Fruit fly (Drosophila melanogaster) whole organism, pupa: ENCODE measurements around the gene nudC.
A peak's percentile ranks its signal among the peaks of the same experiment; 100 is the strongest.

Experiments used
- CG10348 ChIP-seq: fragments of 200-800 bp; sonication (Bioruptor generic); IDR thresholded peaks from 2 replicates; pipeline ENCODE4 v1.3.6; 2022; ENCODE audit warnings: missing biosample characterization, missing genetic modification characterization
- CG12605 ChIP-seq: fragments of 200-800 bp; sonication (Bioruptor generic); IDR thresholded peaks from 2 replicates; pipeline ENCODE4 v1.3.6; 2022; ENCODE audit warnings: missing biosample characterization, missing genetic modification characterization
- CG13204 ChIP-seq: fragments of 200-800 bp; sonication (Bioruptor generic); optimal IDR thresholded peaks from 2 replicates; lab custom pipeline; 2018; ENCODE audit warnings: missing biosample characterization, mild to moderate bottlenecking, missing genetic modification characterization, moderate library complexity
- CG14655 ChIP-seq: fragments of 200-800 bp; sonication (Bioruptor generic); optimal IDR thresholded peaks from 3 replicates; lab custom pipeline; 2017; ENCODE audit warnings: mild to moderate bottlenecking, missing biosample characterization, missing genetic modification reagents, missing genetic modification characterization
- CG15710 ChIP-seq: fragments of 200-800 bp; sonication (Bioruptor generic); optimal IDR thresholded peaks from 2 replicates; lab custom pipeline; 2018; ENCODE audit warnings: missing biosample characterization, mild to moderate bottlenecking, missing genetic modification characterization, moderate library complexity
- CG17806 ChIP-seq: fragments of 200-800 bp; sonication (Bioruptor generic); optimal IDR thresholded peaks from 2 replicates; lab custom pipeline; 2018; ENCODE audit warnings: missing biosample characterization, mild to moderate bottlenecking, missing genetic modification characterization, moderate library complexity
- CG32121 ChIP-seq: fragments of 200-800 bp; sonication (Bioruptor generic); IDR thresholded peaks from 2 replicates; pipeline ENCODE4 v1.3.6; 2022; ENCODE audit warnings: missing biosample characterization, missing genetic modification characterization
- CG34367 ChIP-seq: fragments of 200-800 bp; sonication (Bioruptor generic); optimal IDR thresholded peaks from 2 replicates; lab custom pipeline; 2018; ENCODE audit warnings: missing biosample characterization, mild to moderate bottlenecking, missing genetic modification characterization
- CG4496 ChIP-seq: fragments of 200-800 bp; sonication (Bioruptor generic); IDR thresholded peaks from 3 replicates; pipeline ENCODE4 v1.3.6; 2022; ENCODE audit warnings: missing biosample characterization, missing genetic modification characterization
- CG8159 ChIP-seq: fragments of 200-800 bp; sonication (Bioruptor generic); optimal IDR thresholded peaks from 3 replicates; lab custom pipeline; 2018; ENCODE audit warnings: missing biosample characterization, mild to moderate bottlenecking, missing genetic modification characterization, moderate library complexity
- CG8301 ChIP-seq: fragments of 200-800 bp; sonication (Bioruptor generic); optimal IDR thresholded peaks from 2 replicates; lab custom pipeline; 2018; ENCODE audit warnings: missing biosample characterization, mild to moderate bottlenecking, missing genetic modification characterization
- CG9948 ChIP-seq: fragments of 200-800 bp; sonication (Bioruptor generic); optimal IDR thresholded peaks from 2 replicates; lab custom pipeline; 2018; ENCODE audit warnings: missing biosample characterization, mild to moderate bottlenecking, missing genetic modification characterization, moderate library complexity
- D1 ChIP-seq: fragments of 200-800 bp; sonication (Bioruptor generic); optimal IDR thresholded peaks from 2 replicates; lab custom pipeline; 2018; ENCODE audit warnings: missing biosample characterization, mild to moderate bottlenecking, missing genetic modification characterization, moderate library complexity
- EcR ChIP-seq: fragments of 200-800 bp; sonication (Bioruptor generic); optimal IDR thresholded peaks from 3 replicates; lab custom pipeline; 2019; ENCODE audit warnings: missing biosample characterization, missing genetic modification characterization, mild to moderate bottlenecking, moderate library complexity, missing genetic modification reagents
- Ets98B ChIP-seq: fragments of 200-800 bp; sonication (Bioruptor generic); IDR thresholded peaks from 2 replicates; pipeline ENCODE4 v1.3.6; 2022; ENCODE audit warnings: missing biosample characterization, missing genetic modification characterization
- Pif1A ChIP-seq: fragments of 200-800 bp; sonication (Bioruptor generic); optimal IDR thresholded peaks from 3 replicates; lab custom pipeline; 2016; ENCODE audit warnings: missing biosample characterization, missing genetic modification characterization
- Pif1B ChIP-seq: fragments of 200-800 bp; sonication (Bioruptor generic); optimal IDR thresholded peaks from 3 replicates; lab custom pipeline; 2016; ENCODE audit warnings: missing biosample characterization, missing genetic modification characterization
- Snoo ChIP-seq: fragments of 200-800 bp; sonication (Bioruptor generic); optimal IDR thresholded peaks from 3 replicates; lab custom pipeline; 2017; ENCODE audit warnings: missing biosample characterization, mild to moderate bottlenecking, missing genetic modification characterization, inconsistent platforms
- fd96Ca ChIP-seq: fragments of 200-800 bp; sonication (Bioruptor generic); IDR thresholded peaks from 3 replicates; pipeline ENCODE4 v1.3.6; 2022; ENCODE audit warnings: missing biosample characterization, missing genetic modification characterization
- gl ChIP-seq: fragments of 200-800 bp; sonication (Bioruptor generic); optimal IDR thresholded peaks from 2 replicates; lab custom pipeline; 2018; ENCODE audit warnings: missing biosample characterization, mild to moderate bottlenecking, missing genetic modification characterization
- rn ChIP-seq: fragments of 200-800 bp; sonication (Bioruptor generic); IDR thresholded peaks from 2 replicates; pipeline ENCODE4 v1.3.6; 2022; ENCODE audit warnings: missing biosample characterization, missing genetic modification characterization

The nudC gene

DNA sequence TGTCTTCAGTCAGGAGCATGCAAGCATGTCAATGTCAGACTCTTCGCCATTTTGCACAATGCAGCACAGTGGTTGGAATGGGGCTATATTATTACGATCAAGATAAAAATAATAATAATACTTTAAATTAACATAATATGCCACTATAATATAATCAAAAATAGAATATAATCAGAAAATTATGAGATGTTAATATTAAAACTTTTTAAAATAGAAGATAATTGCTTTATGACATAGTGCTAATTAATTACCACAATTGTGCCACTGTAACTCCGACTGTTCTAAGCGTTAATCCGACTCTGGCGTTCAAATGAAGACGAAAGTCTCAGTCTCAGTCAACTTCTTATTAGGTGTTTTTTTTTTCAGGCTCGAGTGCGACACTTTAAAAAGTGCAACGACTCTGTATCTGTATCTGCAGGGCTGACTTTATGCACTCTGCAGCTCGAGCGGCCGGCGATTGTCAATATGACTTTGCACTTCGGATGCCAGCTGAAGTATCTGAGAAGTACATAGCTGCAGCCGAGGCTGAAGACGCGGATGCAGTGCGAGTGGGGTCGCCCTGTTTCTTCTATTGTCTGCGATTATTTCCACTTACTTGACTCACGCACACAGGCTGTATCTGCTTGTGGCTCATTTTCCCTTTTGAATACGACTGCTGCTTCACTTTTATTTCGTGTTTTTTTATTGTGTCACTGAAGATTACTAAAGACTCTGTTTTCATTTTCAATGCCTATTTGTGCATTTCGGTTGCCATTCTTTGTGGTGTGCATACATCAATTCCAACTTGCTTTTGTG lies 42.4 kb upstream of the nudC start:
- TF ChIP-seq D1 (tag; lab: Kevin White, UChicago) (no peak), CG8159 (tag; lab: Kevin White, UChicago) (peak; percentile 78), fd96Ca (no peak), CG15710 (tag; lab: Kevin White, UChicago) (peak; percentile 79), CG9948 (tag; lab: Kevin White, UChicago) (peak; percentile 78), CG12605 (no peak), Ets98B (GFP tag; lab: Robert Waterston, UW) (no peak), CG34367 (peak; percentile 77), CG32121 (no peak), Snoo (tag; lab: Kevin White, UChicago) (no peak), Pif1A (peak; percentile 56), CG14655 (peak; percentile 78), Pif1B (GFP tag; lab: Kevin White, UChicago) (peak; percentile 77), CG10348 (GFP tag; lab: Robert Waterston, UW) (no peak), CG4496 (no peak), EcR (GFP tag; lab: Kevin White, UChicago) (peak; percentile 72), rn (no peak), gl (tag; lab: Kevin White, UChicago) (no peak), CG8301 (tag; lab: Kevin White, UChicago) (peak; percentile 41), CG13204 (no peak), CG17806 (tag; lab: Kevin White, UChicago) (peak; percentile 78)

DNA sequence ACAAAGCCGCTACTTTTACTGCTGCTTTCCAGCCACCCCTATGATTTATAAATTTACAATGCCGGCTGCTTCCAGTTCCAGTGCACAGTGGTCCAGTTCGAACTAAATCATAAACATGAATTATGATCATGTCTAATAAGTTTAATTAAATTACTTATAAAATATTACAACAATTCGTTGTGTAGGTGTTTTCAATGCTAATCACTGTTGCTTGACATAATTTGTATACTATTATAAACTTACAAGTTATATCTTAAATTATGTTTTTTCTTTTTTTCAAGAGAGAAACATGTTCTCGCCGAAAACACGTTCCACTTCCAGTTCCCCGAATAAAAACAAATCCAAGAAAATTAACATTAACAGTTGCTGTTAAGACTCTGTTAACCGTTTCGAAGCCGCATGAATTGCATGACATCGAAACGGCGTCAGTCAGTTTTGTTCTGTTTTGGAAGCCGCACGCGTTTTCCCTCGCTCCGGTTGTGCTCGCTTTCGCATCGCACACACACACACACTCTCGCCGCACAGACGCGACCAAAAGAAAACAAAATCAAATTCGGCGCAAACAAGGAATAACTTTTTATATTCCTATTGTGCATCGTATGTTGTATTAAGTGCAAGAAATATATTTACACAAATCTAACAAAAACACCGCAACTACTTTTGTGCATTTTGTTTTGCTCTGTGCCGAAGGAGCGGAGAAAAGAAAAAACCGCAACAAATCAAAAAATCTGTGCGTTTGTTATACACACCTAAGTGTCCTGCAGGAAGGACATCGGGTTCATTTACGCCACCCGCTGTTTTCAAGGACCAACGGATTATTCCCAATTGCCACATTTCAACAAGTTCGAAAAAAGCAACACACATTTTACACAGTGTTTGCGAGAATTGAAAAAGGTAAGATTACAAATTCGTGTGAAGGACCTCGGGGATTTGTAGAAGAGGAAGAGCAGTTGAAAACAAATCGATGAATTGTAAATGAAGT lies 38.9 kb upstream of the nudC start, which contains the start of gene Nrt:
Nrt (plus strand) TSS at position 426 of the 982 bp plus-strand sequence.
- TF ChIP-seq gl (tag; lab: Kevin White, UChicago) (peak; percentile 47), CG15710 (tag; lab: Kevin White, UChicago) (peak; percentile 61), Ets98B (GFP tag; lab: Robert Waterston, UW) (peak; percentile 60), CG34367 (peak; percentile 68), Snoo (tag; lab: Kevin White, UChicago) (peak; percentile 36), CG8159 (tag; lab: Kevin White, UChicago) (peak; percentile 77), CG13204 (peak; percentile 29), CG9948 (tag; lab: Kevin White, UChicago) (peak; percentile 38), D1 (tag; lab: Kevin White, UChicago) (no peak), CG14655 (peak; percentile 65), CG10348 (GFP tag; lab: Robert Waterston, UW) (no peak), CG17806 (tag; lab: Kevin White, UChicago) (peak; percentile 67), fd96Ca (peak; percentile 8; the same call in 1 of the 3 replicates), rn (no peak), CG4496 (peak; percentile 63; the same call in 1 of the 3 replicates), CG32121 (peak; percentile 65; the same call in 1 of the 2 replicates), EcR (GFP tag; lab: Kevin White, UChicago) (peak; percentile 38), CG8301 (tag; lab: Kevin White, UChicago) (peak; percentile 64), Pif1A (peak; percentile 72), Pif1B (GFP tag; lab: Kevin White, UChicago) (peak; percentile 69), CG12605 (peak; percentile 86)

DNA sequence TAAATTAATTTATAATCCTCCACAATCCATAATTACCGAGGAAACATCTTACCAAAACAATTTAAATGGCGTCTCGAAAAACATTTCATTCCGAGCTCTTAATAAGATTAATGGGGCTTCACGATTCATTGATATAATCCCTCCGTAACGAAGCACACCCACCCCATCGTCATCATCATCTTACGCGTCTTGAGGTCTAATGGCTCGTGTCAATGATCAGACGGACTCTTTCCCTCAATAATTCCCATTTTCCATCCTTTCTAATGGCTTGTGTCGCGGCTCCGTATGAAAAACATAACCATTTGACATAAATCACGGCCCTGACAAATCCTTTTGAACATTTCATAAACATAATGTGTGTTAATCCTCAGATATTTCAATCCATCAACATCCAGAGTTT lies 37.9 kb upstream of the nudC start:
- TF ChIP-seq CG10348 (GFP tag; lab: Robert Waterston, UW) (no peak), EcR (GFP tag; lab: Kevin White, UChicago) (no peak), CG13204 (no peak), gl (tag; lab: Kevin White, UChicago) (no peak), CG17806 (tag; lab: Kevin White, UChicago) (no peak), CG8301 (tag; lab: Kevin White, UChicago) (no peak), CG34367 (no peak)
- TF ChIP-seq, all 21 proteins: peak for 0

DNA sequence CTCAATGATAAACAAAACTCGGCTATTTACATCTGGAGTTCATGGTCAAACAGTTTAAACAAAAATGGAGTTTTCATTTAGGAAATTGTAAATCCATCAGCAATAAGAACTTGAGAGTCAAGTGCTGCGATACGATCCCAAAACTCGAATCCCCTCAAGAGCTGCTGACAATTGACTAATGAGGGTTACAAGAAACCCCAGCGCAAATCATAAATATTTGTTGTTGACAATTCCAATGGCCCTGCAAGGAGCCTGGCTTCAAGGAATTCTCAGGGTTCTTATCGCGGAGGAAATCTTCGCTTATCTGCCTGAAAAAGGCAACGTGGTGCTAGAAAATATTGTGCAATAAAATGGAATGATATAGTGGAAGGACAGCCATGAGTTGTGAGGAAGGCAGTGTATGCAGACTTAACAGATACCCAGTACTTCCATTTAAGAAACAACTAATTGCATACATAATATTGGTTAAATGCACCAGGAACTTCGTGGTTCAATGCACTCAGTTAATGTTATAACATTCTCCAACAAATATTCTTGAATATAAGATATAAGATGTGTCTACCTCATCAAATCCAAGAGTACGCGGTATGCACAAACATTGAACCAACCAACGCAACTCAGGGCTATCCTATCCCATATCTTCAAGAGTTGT lies 36.7 kb upstream of the nudC start:
- peak; percentile 38 for TF ChIP-seq CG17806 (tag; lab: Kevin White, UChicago)
- peak; percentile 5 for TF ChIP-seq CG9948 (tag; lab: Kevin White, UChicago)
- peak; percentile 39 for TF ChIP-seq CG14655
- peak; percentile 42 for TF ChIP-seq CG8159 (tag; lab: Kevin White, UChicago)
- peak; percentile 19 for TF ChIP-seq CG8301 (tag; lab: Kevin White, UChicago)
- TF ChIP-seq CG4496: no peak

- TF ChIP-seq CG14655 (peak; percentile 14), CG34367 (peak; percentile 5), Ets98B (GFP tag; lab: Robert Waterston, UW) (no peak), CG17806 (tag; lab: Kevin White, UChicago) (no peak), EcR (GFP tag; lab: Kevin White, UChicago) (no peak), CG15710 (tag; lab: Kevin White, UChicago) (no peak), CG13204 (peak; percentile 56), CG9948 (tag; lab: Kevin White, UChicago) (no peak), CG8159 (tag; lab: Kevin White, UChicago) (peak; percentile 4), CG12605 (no peak), CG10348 (GFP tag; lab: Robert Waterston, UW) (no peak), CG4496 (peak; percentile 63), CG32121 (0 out of 2 replicates have a peak, but pooled peaks have one; percentile 11), Pif1A (no peak), fd96Ca (0 out of 3 replicates have a peak, but pooled peaks have one; percentile 40)
These were observed 34.9 kb upstream of the nudC start for dm6 chr3L:16769866-16770265.
